Fruit fly (Drosophila melanogaster) whole organism, pupa: Measurements from ENCODE around the gene Grip.

Experiments
- CG10348 ChIP-seq: fragments of 200-800 bp; sonication (Bioruptor generic); IDR thresholded peaks from 2 replicates; pipeline ENCODE4 v1.3.6; 2022; ENCODE audit warnings: missing biosample characterization, missing genetic modification characterization
- CG12605 ChIP-seq: fragments of 200-800 bp; sonication (Bioruptor generic); IDR thresholded peaks from 2 replicates; pipeline ENCODE4 v1.3.6; 2022; ENCODE audit warnings: missing biosample characterization, missing genetic modification characterization
- CG13204 ChIP-seq: fragments of 200-800 bp; sonication (Bioruptor generic); optimal IDR thresholded peaks from 2 replicates; lab custom pipeline; 2018; ENCODE audit warnings: missing biosample characterization, mild to moderate bottlenecking, missing genetic modification characterization, moderate library complexity
- CG14655 ChIP-seq: fragments of 200-800 bp; sonication (Bioruptor generic); optimal IDR thresholded peaks from 3 replicates; lab custom pipeline; 2017; ENCODE audit warnings: mild to moderate bottlenecking, missing biosample characterization, missing genetic modification reagents, missing genetic modification characterization
- CG15710 ChIP-seq: fragments of 200-800 bp; sonication (Bioruptor generic); optimal IDR thresholded peaks from 2 replicates; lab custom pipeline; 2018; ENCODE audit warnings: missing biosample characterization, mild to moderate bottlenecking, missing genetic modification characterization, moderate library complexity
- CG17806 ChIP-seq: fragments of 200-800 bp; sonication (Bioruptor generic); optimal IDR thresholded peaks from 2 replicates; lab custom pipeline; 2018; ENCODE audit warnings: missing biosample characterization, mild to moderate bottlenecking, missing genetic modification characterization, moderate library complexity
- CG32121 ChIP-seq: fragments of 200-800 bp; sonication (Bioruptor generic); IDR thresholded peaks from 2 replicates; pipeline ENCODE4 v1.3.6; 2022; ENCODE audit warnings: missing biosample characterization, missing genetic modification characterization
- CG34367 ChIP-seq: fragments of 200-800 bp; sonication (Bioruptor generic); optimal IDR thresholded peaks from 2 replicates; lab custom pipeline; 2018; ENCODE audit warnings: missing biosample characterization, mild to moderate bottlenecking, missing genetic modification characterization
- CG4496 ChIP-seq: fragments of 200-800 bp; sonication (Bioruptor generic); IDR thresholded peaks from 3 replicates; pipeline ENCODE4 v1.3.6; 2022; ENCODE audit warnings: missing biosample characterization, missing genetic modification characterization
- CG8159 ChIP-seq: fragments of 200-800 bp; sonication (Bioruptor generic); optimal IDR thresholded peaks from 3 replicates; lab custom pipeline; 2018; ENCODE audit warnings: missing biosample characterization, mild to moderate bottlenecking, missing genetic modification characterization, moderate library complexity
- CG8301 ChIP-seq: fragments of 200-800 bp; sonication (Bioruptor generic); optimal IDR thresholded peaks from 2 replicates; lab custom pipeline; 2018; ENCODE audit warnings: missing biosample characterization, mild to moderate bottlenecking, missing genetic modification characterization
- CG9948 ChIP-seq: fragments of 200-800 bp; sonication (Bioruptor generic); optimal IDR thresholded peaks from 2 replicates; lab custom pipeline; 2018; ENCODE audit warnings: missing biosample characterization, mild to moderate bottlenecking, missing genetic modification characterization, moderate library complexity
- D1 ChIP-seq: fragments of 200-800 bp; sonication (Bioruptor generic); optimal IDR thresholded peaks from 2 replicates; lab custom pipeline; 2018; ENCODE audit warnings: missing biosample characterization, mild to moderate bottlenecking, missing genetic modification characterization, moderate library complexity
- EcR ChIP-seq: fragments of 200-800 bp; sonication (Bioruptor generic); optimal IDR thresholded peaks from 3 replicates; lab custom pipeline; 2019; ENCODE audit warnings: missing biosample characterization, missing genetic modification characterization, mild to moderate bottlenecking, moderate library complexity, missing genetic modification reagents
- Ets98B ChIP-seq: fragments of 200-800 bp; sonication (Bioruptor generic); IDR thresholded peaks from 2 replicates; pipeline ENCODE4 v1.3.6; 2022; ENCODE audit warnings: missing biosample characterization, missing genetic modification characterization
- Pif1A ChIP-seq: fragments of 200-800 bp; sonication (Bioruptor generic); optimal IDR thresholded peaks from 3 replicates; lab custom pipeline; 2016; ENCODE audit warnings: missing biosample characterization, missing genetic modification characterization
- Pif1B ChIP-seq: fragments of 200-800 bp; sonication (Bioruptor generic); optimal IDR thresholded peaks from 3 replicates; lab custom pipeline; 2016; ENCODE audit warnings: missing biosample characterization, missing genetic modification characterization
- Snoo ChIP-seq: fragments of 200-800 bp; sonication (Bioruptor generic); optimal IDR thresholded peaks from 3 replicates; lab custom pipeline; 2017; ENCODE audit warnings: missing biosample characterization, mild to moderate bottlenecking, missing genetic modification characterization, inconsistent platforms
- fd96Ca ChIP-seq: fragments of 200-800 bp; sonication (Bioruptor generic); IDR thresholded peaks from 3 replicates; pipeline ENCODE4 v1.3.6; 2022; ENCODE audit warnings: missing biosample characterization, missing genetic modification characterization
- gl ChIP-seq: fragments of 200-800 bp; sonication (Bioruptor generic); optimal IDR thresholded peaks from 2 replicates; lab custom pipeline; 2018; ENCODE audit warnings: missing biosample characterization, mild to moderate bottlenecking, missing genetic modification characterization
- rn ChIP-seq: fragments of 200-800 bp; sonication (Bioruptor generic); IDR thresholded peaks from 2 replicates; pipeline ENCODE4 v1.3.6; 2022; ENCODE audit warnings: missing biosample characterization, missing genetic modification characterization

Gene Grip

dm6 chrX:5920932-5921331 is 45.1 kb upstream of the Grip start:
- TF ChIP-seq D1 (tag; lab: Kevin White, UChicago) (no peak), CG14655 (GFP tag; lab: Kevin White, UChicago) (peak; percentile 17), CG8301 (tag; lab: Kevin White, UChicago) (peak; percentile 4), CG10348 (GFP tag; lab: Robert Waterston, UW) (no peak), CG12605 (GFP tag; lab: Robert Waterston, UW) (peak; percentile 68)

DNA sequence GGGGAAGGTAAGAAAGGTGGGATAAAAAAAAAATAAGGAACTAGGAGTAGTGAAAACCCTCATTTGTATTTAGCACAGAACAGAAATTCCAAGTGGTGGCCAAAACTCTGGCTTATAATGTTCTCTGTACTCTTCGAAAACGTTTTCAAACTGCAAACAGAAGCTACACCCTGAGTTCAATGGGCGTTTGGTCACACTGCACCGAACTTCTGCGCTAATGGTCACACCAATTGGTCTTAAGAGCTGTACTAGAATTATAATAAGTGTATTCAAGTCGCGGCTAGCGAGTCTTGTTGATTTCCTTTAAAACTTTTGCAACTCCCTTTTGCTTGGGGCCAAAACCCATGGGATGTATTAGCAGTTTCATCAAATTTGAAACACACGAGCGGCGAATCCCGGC is 44.0 kb upstream of the Grip start:
- TF ChIP-seq gl (tag; lab: Kevin White, UChicago) (no peak), CG8301 (tag; lab: Kevin White, UChicago) (no peak), Pif1A (GFP tag; lab: Kevin White, UChicago) (no peak), EcR (GFP tag; lab: Kevin White, UChicago) (no peak), rn (no peak)

DNA sequence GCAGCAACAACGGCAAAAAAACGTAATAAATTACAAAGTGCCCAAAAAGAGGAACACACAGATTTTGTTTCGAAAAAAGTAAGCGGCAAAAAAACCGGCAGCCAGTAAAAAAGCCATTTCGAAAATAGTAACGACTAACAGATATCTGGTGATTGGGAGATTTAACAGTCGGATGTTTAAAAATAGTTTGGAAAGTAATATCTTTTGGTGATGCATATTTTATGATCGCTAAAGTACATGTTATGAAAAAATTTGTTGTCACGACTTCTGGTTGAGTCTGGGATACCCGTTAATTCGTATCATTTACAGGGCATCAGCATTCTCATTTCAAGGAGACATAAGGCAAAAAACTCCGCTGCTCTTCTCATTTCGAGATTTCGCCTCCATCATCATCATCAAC is 43.0 kb upstream of the Grip start:
- peak; percentile 73 for TF ChIP-seq Pif1A (GFP tag; lab: Kevin White, UChicago)
- no peak for TF ChIP-seq CG13204
- TF ChIP-seq CG10348 (GFP tag; lab: Robert Waterston, UW), result no peak
- peak; percentile 43 for TF ChIP-seq CG15710
- peak; percentile 52; the same call in 1 of the 2 replicates for TF ChIP-seq CG12605 (GFP tag; lab: Robert Waterston, UW)
- TF ChIP-seq EcR (GFP tag; lab: Kevin White, UChicago), result no peak
- TF ChIP-seq CG32121 (GFP tag; lab: Robert Waterston, UW), result peak; percentile 53
- peak; percentile 66 for TF ChIP-seq Snoo
- TF ChIP-seq Pif1B (GFP tag; lab: Kevin White, UChicago), result peak; percentile 52
- no peak for TF ChIP-seq Ets98B (GFP tag; lab: Robert Waterston, UW)
- no peak for TF ChIP-seq rn
- TF ChIP-seq CG34367 (tag; lab: Kevin White, UChicago), result peak; percentile 26
- peak; percentile 9 for TF ChIP-seq CG8301 (tag; lab: Kevin White, UChicago)
- peak; percentile 50; the same call in 1 of the 3 replicates for TF ChIP-seq fd96Ca (GFP tag; lab: Robert Waterston, UW)
- peak; percentile 66 for TF ChIP-seq CG8159 (tag; lab: Kevin White, UChicago)
- TF ChIP-seq CG4496 (GFP tag; lab: Robert Waterston, UW), result peak; percentile 62; the same call in 2 of the 3 replicates
- peak; percentile 55 for TF ChIP-seq CG17806
- TF ChIP-seq D1 (tag; lab: Kevin White, UChicago), result peak; percentile 37
- peak; percentile 34 for TF ChIP-seq CG9948
- TF ChIP-seq CG14655 (GFP tag; lab: Kevin White, UChicago), result peak; percentile 29
- TF ChIP-seq gl (tag; lab: Kevin White, UChicago), result no peak

DNA sequence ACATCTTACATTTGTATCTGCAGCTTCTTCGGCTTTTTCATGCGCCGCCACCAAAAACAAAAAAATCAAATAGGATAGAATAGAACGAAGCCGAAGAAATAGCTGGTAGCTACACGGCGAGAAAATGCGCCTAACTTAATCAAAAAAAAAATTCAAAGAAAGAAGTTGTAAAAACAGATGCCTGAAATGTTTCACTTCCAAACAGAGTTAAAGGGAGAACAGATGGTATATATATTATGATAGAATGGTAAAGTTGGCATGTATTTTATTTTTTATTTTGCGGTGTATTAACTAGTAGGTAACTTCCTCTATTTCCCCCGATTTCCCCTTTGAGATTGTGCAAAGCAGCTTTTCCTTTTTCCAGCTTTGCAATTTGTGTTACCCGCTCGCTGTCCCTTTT is 41.7 kb upstream of the Grip start:
- TF ChIP-seq CG10348 (GFP tag; lab: Robert Waterston, UW), result no peak
- peak; percentile 26 for TF ChIP-seq CG8159 (tag; lab: Kevin White, UChicago)
- peak; percentile 42 for TF ChIP-seq CG17806
- TF ChIP-seq CG4496 (GFP tag; lab: Robert Waterston, UW), result peak; percentile 82
- 0 out of 2 replicates have a peak, but pooled peaks have one; percentile 33 for TF ChIP-seq rn
- TF ChIP-seq Snoo, result no peak
- TF ChIP-seq D1 (tag; lab: Kevin White, UChicago), result peak; percentile 31
- TF ChIP-seq CG9948, result peak; percentile 59
- TF ChIP-seq EcR (GFP tag; lab: Kevin White, UChicago), result no peak
- peak; percentile 59; the same call in 2 of the 3 replicates for TF ChIP-seq fd96Ca (GFP tag; lab: Robert Waterston, UW)
- TF ChIP-seq CG12605 (GFP tag; lab: Robert Waterston, UW), result peak; percentile 67
- TF ChIP-seq CG14655 (GFP tag; lab: Kevin White, UChicago), result peak; percentile 91
- 0 out of 2 replicates have a peak, but pooled peaks have one; percentile 14 for TF ChIP-seq CG32121 (GFP tag; lab: Robert Waterston, UW)
- no peak for TF ChIP-seq CG15710
- TF ChIP-seq CG8301 (tag; lab: Kevin White, UChicago), result peak; percentile 84
- TF ChIP-seq Pif1A (GFP tag; lab: Kevin White, UChicago), result peak; percentile 54
- TF ChIP-seq Ets98B (GFP tag; lab: Robert Waterston, UW), result peak; percentile 65
- no peak for TF ChIP-seq gl (tag; lab: Kevin White, UChicago)
- TF ChIP-seq CG13204, result no peak
- TF ChIP-seq CG34367 (tag; lab: Kevin White, UChicago), result peak; percentile 37
- peak; percentile 64 for TF ChIP-seq Pif1B (GFP tag; lab: Kevin White, UChicago)

DNA sequence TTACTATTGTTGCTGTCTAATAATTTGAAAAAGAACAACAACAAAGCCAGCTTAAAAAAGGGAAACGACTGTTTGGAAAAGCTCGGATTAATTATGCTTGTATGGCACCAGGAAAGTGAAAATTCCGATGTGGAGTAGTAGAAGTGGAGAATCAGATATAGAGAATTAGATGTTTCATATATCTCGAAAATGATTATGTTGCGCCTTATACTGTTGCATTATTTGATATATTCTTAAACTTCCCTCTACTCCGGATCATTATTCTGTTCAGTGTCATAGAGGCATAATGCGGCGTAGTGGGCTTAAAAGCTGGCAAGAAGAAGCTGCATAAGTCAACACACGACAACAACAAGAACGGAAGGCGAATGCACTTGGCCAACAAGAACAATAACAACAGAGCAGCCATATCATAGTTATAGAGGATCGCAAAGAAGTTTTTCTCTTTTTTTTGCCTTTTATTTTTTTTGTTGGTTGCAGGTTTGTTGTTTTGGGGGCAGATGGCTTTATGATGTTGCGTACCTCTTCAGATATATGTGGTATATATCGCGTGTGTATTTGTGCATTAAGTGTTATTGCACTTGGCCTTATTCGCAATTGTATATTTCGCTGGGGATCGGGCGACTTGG is 40.2 kb upstream of the Grip start:
- TF ChIP-seq D1 (tag; lab: Kevin White, UChicago), result peak; percentile 46
- TF ChIP-seq Snoo, result peak; percentile 57
- TF ChIP-seq CG10348 (GFP tag; lab: Robert Waterston, UW), result no peak
- peak; percentile 79 for TF ChIP-seq Pif1B (GFP tag; lab: Kevin White, UChicago)
- peak; percentile 91 for TF ChIP-seq CG12605 (GFP tag; lab: Robert Waterston, UW)
- peak; percentile 85 for TF ChIP-seq CG8159 (tag; lab: Kevin White, UChicago)
- peak; percentile 74 for TF ChIP-seq Pif1A (GFP tag; lab: Kevin White, UChicago)
- peak; percentile 75 for TF ChIP-seq rn
- TF ChIP-seq Ets98B (GFP tag; lab: Robert Waterston, UW), result peak; percentile 87
- peak; percentile 64 for TF ChIP-seq gl (tag; lab: Kevin White, UChicago)
- peak; percentile 89 for TF ChIP-seq EcR (GFP tag; lab: Kevin White, UChicago)
- peak; percentile 97 for TF ChIP-seq CG17806
- TF ChIP-seq CG14655 (GFP tag; lab: Kevin White, UChicago), result peak; percentile 94
- TF ChIP-seq CG8301 (tag; lab: Kevin White, UChicago), result peak; percentile 92
- TF ChIP-seq CG13204, result peak; percentile 16
- TF ChIP-seq CG4496 (GFP tag; lab: Robert Waterston, UW), result peak; percentile 93
- peak; percentile 81 for TF ChIP-seq CG9948
- peak; percentile 84 for TF ChIP-seq CG15710
- peak; percentile 84 for TF ChIP-seq CG34367 (tag; lab: Kevin White, UChicago)
- TF ChIP-seq CG32121 (GFP tag; lab: Robert Waterston, UW), result peak; percentile 49; the same call in 1 of the 2 replicates
- peak; percentile 84 for TF ChIP-seq fd96Ca (GFP tag; lab: Robert Waterston, UW)
